Fruit fly (Drosophila melanogaster) whole organism, embryonic: ENCODE results near the gene Tsen34.

Experiments used
- CG1832 ChIP-seq: fragments of 200-800 bp; sonication (Bioruptor generic); optimal IDR thresholded peaks from 2 replicates; lab custom pipeline; 2017; ENCODE audit warnings: missing biosample characterization, mild to moderate bottlenecking, missing genetic modification characterization, inconsistent platforms
- Hsf ChIP-seq: fragments of 200-800 bp; sonication (Bioruptor generic); optimal IDR thresholded peaks from 3 replicates; lab custom pipeline; 2016; ENCODE audit warnings: missing biosample characterization, missing genetic modification characterization
- cas ChIP-seq: fragments of 200-800 bp; sonication (Bioruptor generic); IDR thresholded peaks from 2 replicates; pipeline ENCODE4 v1.3.6; 2022; ENCODE audit warnings: missing biosample characterization, missing genetic modification characterization
- hbn ChIP-seq: fragments of 200-800 bp; sonication (Bioruptor generic); IDR thresholded peaks from 2 replicates; pipeline ENCODE4 v1.3.6; 2022; ENCODE audit warnings: missing biosample characterization, missing genetic modification characterization; ENCODE audit not compliant: partially characterized antibody
- kni ChIP-seq: fragments of 200-800 bp; sonication (Bioruptor generic); optimal IDR thresholded peaks from 3 replicates; lab custom pipeline; 2017; ENCODE audit warnings: mild to moderate bottlenecking, missing biosample characterization, missing genetic modification reagents, missing genetic modification characterization
- mld ChIP-seq: fragments of 200-800 bp; sonication (Bioruptor generic); IDR thresholded peaks from 3 replicates; pipeline ENCODE4 v1.3.6; 2022; ENCODE audit warnings: missing biosample characterization, missing genetic modification characterization; ENCODE audit not compliant: partially characterized antibody
- sob ChIP-seq: fragments of 200-800 bp; sonication (Bioruptor generic); IDR thresholded peaks from 2 replicates; pipeline ENCODE4 v1.3.6; 2022; ENCODE audit warnings: missing biosample characterization, missing genetic modification characterization
- tna ChIP-seq: fragments of 200-800 bp; sonication (Bioruptor generic); IDR thresholded peaks from 2 replicates; pipeline ENCODE4 v1.3.6; 2022; ENCODE audit warnings: missing biosample characterization, missing genetic modification characterization; ENCODE audit not compliant: partially characterized antibody
- unpg ChIP-seq: fragments of 200-800 bp; sonication (Bioruptor generic); optimal IDR thresholded peaks from 3 replicates; lab custom pipeline; 2018; ENCODE audit warnings: missing biosample characterization, mild to moderate bottlenecking, missing genetic modification characterization, moderate library complexity

DNA sequence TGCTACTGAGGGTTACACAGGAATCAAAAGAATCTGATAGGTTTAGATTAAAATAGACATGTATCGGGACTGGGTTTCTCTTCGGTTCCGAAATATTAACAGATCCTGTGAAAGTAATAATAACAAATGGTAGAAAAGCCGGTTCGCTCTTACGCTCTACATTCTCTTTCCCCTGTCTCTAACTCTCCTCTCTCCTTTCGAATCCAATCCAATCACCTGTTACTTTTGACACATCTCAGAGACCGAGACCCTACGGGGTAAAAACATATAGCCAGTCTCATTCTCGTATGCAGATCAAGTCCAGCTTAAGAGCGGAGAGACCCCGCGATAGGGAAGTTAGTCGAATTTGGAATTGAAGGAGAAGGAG lies 2.9 kb downstream of the Tsen34 start:
- TF ChIP-seq kni (no peak), unpg (GFP tag; lab: Kevin White, UChicago) (no peak), CG1832 (no peak), tna (GFP tag; lab: Robert Waterston, UW) (no peak), sob (GFP tag; lab: Robert Waterston, UW) (no peak), Hsf (GFP tag; lab: Kevin White, UChicago) (no peak), mld (no peak), cas (GFP tag; lab: Robert Waterston, UW) (no peak), hbn (no peak)
